Worm (Caenorhabditis elegans) whole organism, L2 larva: ENCODE results near the gene C18A11.1.
A peak's percentile ranks its signal among the peaks of the same experiment; 100 is the strongest.

Experiments
- C34F6.9 ChIP-seq: fragments of 150-350 bp; optimal IDR thresholded peaks from 2 replicates; lab custom pipeline; 2014; ENCODE audit warnings: missing biosample characterization, missing genetic modification characterization
- F13H6.1 ChIP-seq: sonication (generic microtip); optimal IDR thresholded peaks from 2 replicates; lab custom pipeline; 2016; ENCODE audit warnings: missing genetic modification characterization, missing compliant biosample characterization
- R02D3.7 ChIP-seq: fragments of 150-350 bp; optimal IDR thresholded peaks from 2 replicates; lab custom pipeline; 2014; ENCODE audit warnings: missing biosample characterization, missing genetic modification characterization
- Y55F3AM.14 ChIP-seq: fragments of 200-800 bp; sonication (Bioruptor generic); optimal IDR thresholded peaks from 2 replicates; lab custom pipeline; 2018; ENCODE audit warnings: mild to moderate bottlenecking, missing genetic modification characterization, missing compliant biosample characterization
- alr-1 ChIP-seq: fragments of 150-350 bp; optimal IDR thresholded peaks from 2 replicates; lab custom pipeline; 2014; ENCODE audit warnings: missing biosample characterization, missing genetic modification characterization
- ama-1 ChIP-seq: fragments of 150-350 bp; optimal IDR thresholded peaks from 2 replicates; lab custom pipeline; 2018; ENCODE audit warnings: inconsistent platforms
- blmp-1 ChIP-seq: sonication (generic microtip); optimal IDR thresholded peaks from 2 replicates; lab custom pipeline; 2017; ENCODE audit warnings: missing genetic modification characterization, mild to moderate bottlenecking, missing compliant biosample characterization, antibody characterized with exemption, moderate library complexity; ENCODE audit not compliant: insufficient read depth
- ceh-82 ChIP-seq: fragments of 150-350 bp; optimal IDR thresholded peaks from 2 replicates; lab custom pipeline; 2014; ENCODE audit warnings: missing biosample characterization, missing genetic modification characterization
- crh-2 ChIP-seq: sonication (generic microtip); optimal IDR thresholded peaks from 2 replicates; lab custom pipeline; 2017; ENCODE audit warnings: missing biosample characterization, missing genetic modification characterization
- dmd-4 ChIP-seq: sonication (generic microtip); optimal IDR thresholded peaks from 2 replicates; lab custom pipeline; 2017; ENCODE audit warnings: missing biosample characterization, missing genetic modification characterization
- egl-27 ChIP-seq: sonication (generic microtip); optimal IDR thresholded peaks from 3 replicates; lab custom pipeline; 2017; ENCODE audit warnings: missing biosample characterization, missing genetic modification reagents, missing genetic modification characterization
- elt-1 ChIP-seq: fragments of 150-350 bp; optimal IDR thresholded peaks from 2 replicates; lab custom pipeline; 2014; ENCODE audit warnings: missing biosample characterization, missing genetic modification characterization
- fos-1 ChIP-seq: fragments of 150-350 bp; optimal IDR thresholded peaks from 2 replicates; lab custom pipeline; 2014; ENCODE audit warnings: missing biosample characterization, missing genetic modification characterization
- gmeb-1 ChIP-seq: fragments of 150-350 bp; optimal IDR thresholded peaks from 2 replicates; lab custom pipeline; 2014; ENCODE audit warnings: missing biosample characterization, missing genetic modification characterization
- lin-13 ChIP-seq: fragments of 150-350 bp; optimal IDR thresholded peaks from 2 replicates; lab custom pipeline; 2014; ENCODE audit warnings: missing biosample characterization, missing genetic modification reagents, missing genetic modification characterization
- lsy-2 ChIP-seq, 2 experiments: fragments of 150-350 bp in 1 of 2; sonication (generic microtip) in 1 of 2; optimal IDR thresholded peaks; 2 replicates each; lab custom pipeline; 2014 to 2017; ENCODE audit warnings: missing biosample characterization in 2 of 2, missing genetic modification characterization in 2 of 2
- mab-5 ChIP-seq: fragments of 150-350 bp; optimal IDR thresholded peaks from 2 replicates; lab custom pipeline; 2014; ENCODE audit warnings: missing biosample characterization, missing genetic modification characterization
- mdl-1 ChIP-seq, 2 experiments: fragments of 150-350 bp in 1 of 2; sonication (generic microtip) in 1 of 2; optimal IDR thresholded peaks; 2 replicates each; lab custom pipeline; 2017; ENCODE audit warnings: missing biosample characterization in 2 of 2, missing genetic modification characterization in 2 of 2
- nhr-10 ChIP-seq: sonication (generic microtip); optimal IDR thresholded peaks from 2 replicates; lab custom pipeline; 2017; ENCODE audit warnings: missing biosample characterization, missing genetic modification characterization
- nhr-129 ChIP-seq: fragments of 150-350 bp; optimal IDR thresholded peaks from 2 replicates; lab custom pipeline; 2014; ENCODE audit warnings: missing biosample characterization, missing genetic modification characterization
- nhr-21 ChIP-seq: fragments of 150-350 bp; optimal IDR thresholded peaks from 2 replicates; lab custom pipeline; 2014; ENCODE audit warnings: missing biosample characterization, missing genetic modification characterization
- nhr-23 ChIP-seq: fragments of 150-350 bp; optimal IDR thresholded peaks from 2 replicates; lab custom pipeline; 2014; ENCODE audit warnings: missing biosample characterization, missing genetic modification reagents, missing genetic modification characterization
- nhr-237 ChIP-seq: fragments of 150-350 bp; optimal IDR thresholded peaks from 2 replicates; lab custom pipeline; 2014; ENCODE audit warnings: missing biosample characterization, missing genetic modification characterization
- nhr-25 ChIP-seq: fragments of 150-350 bp; sonication (generic microtip); optimal IDR thresholded peaks from 3 replicates; lab custom pipeline; 2014; ENCODE audit warnings: missing biosample characterization, missing genetic modification characterization
- nhr-77 ChIP-seq: fragments of 150-350 bp; optimal IDR thresholded peaks from 2 replicates; lab custom pipeline; 2014; ENCODE audit warnings: missing biosample characterization, missing genetic modification characterization
- sem-4 ChIP-seq: fragments of 150-350 bp; optimal IDR thresholded peaks from 2 replicates; lab custom pipeline; 2014; ENCODE audit warnings: missing biosample characterization, missing genetic modification reagents, missing genetic modification characterization
- sma-3 ChIP-seq: sonication (generic microtip); optimal IDR thresholded peaks from 2 replicates; lab custom pipeline; 2016; ENCODE audit warnings: missing genetic modification reagents, missing genetic modification characterization, missing compliant biosample characterization
- sma-9 ChIP-seq, 2 experiments: fragments of 150-350 bp in 1 of 2; sonication (generic microtip) in 1 of 2; optimal IDR thresholded peaks; 2 replicates each; lab custom pipeline; 2014 to 2016; ENCODE audit warnings: missing genetic modification characterization in 2 of 2, mild to moderate bottlenecking in 1 of 2, missing biosample characterization in 1 of 2, missing compliant biosample characterization in 1 of 2, missing genetic modification reagents in 1 of 2, moderate library complexity in 1 of 2
- snpc-4 ChIP-seq: fragments of 150-350 bp; optimal IDR thresholded peaks from 2 replicates; lab custom pipeline; 2014; ENCODE audit warnings: missing biosample characterization, missing genetic modification characterization
- unc-62 ChIP-seq: fragments of 150-350 bp; optimal IDR thresholded peaks from 2 replicates; lab custom pipeline; 2014; ENCODE audit warnings: missing biosample characterization, missing genetic modification reagents, missing genetic modification characterization
- zag-1 ChIP-seq: fragments of 150-350 bp; optimal IDR thresholded peaks from 2 replicates; lab custom pipeline; 2014; ENCODE audit warnings: missing biosample characterization, missing genetic modification characterization
- ztf-11 ChIP-seq: sonication (generic microtip); optimal IDR thresholded peaks from 2 replicates; lab custom pipeline; 2017; ENCODE audit warnings: missing biosample characterization, missing genetic modification characterization
- ztf-4 ChIP-seq: fragments of 150-350 bp; optimal IDR thresholded peaks from 2 replicates; lab custom pipeline; 2014; ENCODE audit warnings: missing biosample characterization, missing genetic modification characterization

The C18A11.1 gene

ce11 chrX:8036219-8036883, 32.8 kb upstream of the C18A11.1 start (continued):
- TF ChIP-seq crh-2 (tag; lab: Kevin White, UChicago): peak; percentile 100
- TF ChIP-seq, all 48 proteins: peak for 43

- TF ChIP-seq fos-1 (tag; lab: Kevin White, UChicago): no peak
- no peak for TF ChIP-seq ceh-82
- TF ChIP-seq dmd-4 (tag; lab: Kevin White, UChicago): no peak
- TF ChIP-seq alr-1 (tag; lab: Kevin White, UChicago): no peak
Observed at ce11 chrX:8037365-8037764, 31.8 kb upstream of the C18A11.1 start.

ce11 chrX:8040967-8041366, 28.2 kb upstream of the C18A11.1 start, which contains the start of gene xol-1:
TSS of gene xol-1 (plus strand) at chrX:8041313.
- TF ChIP-seq nhr-10 (tag; lab: Kevin White, UChicago) (no peak), ztf-11 (no peak), lsy-2 (tag; optimal IDR thresholded peaks at IDR 0.05; lab: Kevin White, UChicago) (no peak), nhr-129 (tag; lab: Kevin White, UChicago) (no peak)
- TF ChIP-seq, all 48 proteins: peak for 0

- no peak for TF ChIP-seq mab-5 (tag; lab: Kevin White, UChicago)
- TF ChIP-seq blmp-1 (tag; lab: Kevin White, UChicago): peak; percentile 79
Observed at ce11 chrX:8045152-8045551, 24.0 kb upstream of the C18A11.1 start, which contains the start of gene C18A11.4. TSS of gene C18A11.4 (plus strand) at chrX:8045518.

ce11 chrX:8048637-8049036, 20.5 kb upstream of the C18A11.1 start:
- TF ChIP-seq unc-62 (GFP tag; lab: Kevin White, UChicago): no peak
- TF ChIP-seq mab-5 (tag; lab: Kevin White, UChicago): no peak
- no peak for TF ChIP-seq fos-1 (tag; lab: Kevin White, UChicago)
- TF ChIP-seq crh-2 (tag; lab: Kevin White, UChicago): peak; percentile 46
- TF ChIP-seq snpc-4 (tag; lab: Kevin White, UChicago): no peak
- no peak for TF ChIP-seq nhr-23 (tag; lab: Kevin White, UChicago)
- no peak for TF ChIP-seq gmeb-1 (tag; lab: Kevin White, UChicago)
- peak; percentile 44 for TF ChIP-seq sma-3
- no peak for TF ChIP-seq F13H6.1 (tag; lab: Kevin White, UChicago)
- no peak for TF ChIP-seq nhr-10 (tag; lab: Kevin White, UChicago)
- no peak for TF ChIP-seq sem-4 (tag; lab: Kevin White, UChicago)
- no peak for TF ChIP-seq C34F6.9 (tag; lab: Kevin White, UChicago)
- no peak for TF ChIP-seq ama-1 (lab: Kevin White, UChicago)
- peak; percentile 36 for TF ChIP-seq nhr-21 (tag; lab: Kevin White, UChicago)
- TF ChIP-seq lin-13: no peak
- TF ChIP-seq nhr-77 (tag; lab: Kevin White, UChicago): no peak
- no peak for TF ChIP-seq mdl-1 (tag; optimal IDR thresholded peaks at IDR 0.05; lab: Kevin White, UChicago)
- TF ChIP-seq zag-1 (tag; lab: Kevin White, UChicago): no peak
- TF ChIP-seq R02D3.7 (tag; lab: Kevin White, UChicago): no peak
- TF ChIP-seq Y55F3AM.14 (GFP tag; lab: Kevin White, UChicago): no peak
- no peak for TF ChIP-seq elt-1
- TF ChIP-seq nhr-25 (tag; lab: Kevin White, UChicago): no peak
- no peak for TF ChIP-seq nhr-129 (tag; lab: Kevin White, UChicago)
- TF ChIP-seq nhr-237: no peak
- peak; percentile 32 for TF ChIP-seq sma-9 (GFP tag; optimal IDR thresholded peaks at IDR 0.05; lab: Kevin White, UChicago)
- TF ChIP-seq sma-9 (tag; optimal IDR thresholded peaks at IDR 0.05; lab: Kevin White, UChicago): no peak

- TF ChIP-seq F13H6.1 (tag; lab: Kevin White, UChicago) (no peak), alr-1 (tag; lab: Kevin White, UChicago) (no peak), egl-27 (tag; lab: Kevin White, UChicago) (no peak), ztf-4 (tag; lab: Kevin White, UChicago) (no peak), C34F6.9 (tag; lab: Kevin White, UChicago) (no peak), mab-5 (tag; lab: Kevin White, UChicago) (no peak)
- TF ChIP-seq, all 48 proteins: peak for 0
Observed at ce11 chrX:8052055-8052454, 17.1 kb upstream of the C18A11.1 start.
